Worm (Caenorhabditis elegans) whole organism, midembryonic: Measurements from ENCODE around the gene algn-8.

Experiments
- cog-1 ChIP-seq: sonication (generic microtip); optimal IDR thresholded peaks from 2 replicates; lab custom pipeline; 2016; ENCODE audit warnings: missing genetic modification characterization, missing compliant biosample characterization
- flt-1 ChIP-seq: fragments of 200-800 bp; sonication (Bioruptor generic); IDR thresholded peaks from 2 replicates; pipeline ENCODE4 v1.3.6; 2022; ENCODE audit warnings: missing genetic modification characterization, missing compliant biosample characterization
- klf-2 ChIP-seq: fragments of 200-800 bp; sonication (Bioruptor generic); conservative IDR thresholded peaks from 2 replicates; pipeline ENCODE4 v1.3.6; 2022; ENCODE audit warnings: missing genetic modification reagents, missing genetic modification characterization, missing compliant biosample characterization

DNA sequence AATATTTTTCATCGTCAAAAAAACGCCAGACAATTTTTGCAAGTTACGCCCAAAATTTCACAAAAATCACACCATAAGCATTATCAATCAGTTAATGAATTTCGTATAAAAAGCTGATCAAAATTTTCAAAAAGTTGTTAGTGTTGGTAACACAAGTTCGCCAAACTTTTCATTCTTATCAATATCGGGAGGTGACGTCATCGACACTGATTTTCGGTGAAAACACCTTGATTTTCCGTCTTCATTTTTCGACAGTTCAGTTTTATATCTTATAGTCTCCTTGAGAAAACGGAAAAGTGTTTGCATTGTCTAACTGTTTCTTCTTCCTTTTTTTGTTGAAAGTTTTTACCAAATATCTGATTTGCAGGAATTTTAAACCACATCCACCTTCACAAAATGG, 5.4 kb downstream of the algn-8 start, which contains the start of gene C08H9.15:
- TF ChIP-seq cog-1 (tag; lab: Kevin White, UChicago) (no peak), klf-2 (no peak), flt-1 (GFP tag; lab: Robert Waterston, UW) (no peak)
